Worm (Caenorhabditis elegans) whole organism, midembryonic: ENCODE data around the gene exc-5.

Experiments
- T22C8.4 ChIP-seq: fragments of 200-800 bp; sonication (Bioruptor generic); IDR thresholded peaks from 2 replicates; pipeline ENCODE4 v1.3.6; 2022; ENCODE audit warnings: missing genetic modification characterization, missing compliant biosample characterization
- cog-1 ChIP-seq: sonication (generic microtip); optimal IDR thresholded peaks from 2 replicates; lab custom pipeline; 2016; ENCODE audit warnings: missing genetic modification characterization, missing compliant biosample characterization
- flt-1 ChIP-seq: fragments of 200-800 bp; sonication (Bioruptor generic); IDR thresholded peaks from 2 replicates; pipeline ENCODE4 v1.3.6; 2022; ENCODE audit warnings: missing genetic modification characterization, missing compliant biosample characterization
- klf-2 ChIP-seq: fragments of 200-800 bp; sonication (Bioruptor generic); conservative IDR thresholded peaks from 2 replicates; pipeline ENCODE4 v1.3.6; 2022; ENCODE audit warnings: missing genetic modification reagents, missing genetic modification characterization, missing compliant biosample characterization
- med-1 ChIP-seq: sonication (generic microtip); optimal IDR thresholded peaks from 2 replicates; lab custom pipeline; 2017; ENCODE audit warnings: missing genetic modification characterization, mild to moderate bottlenecking, missing compliant biosample characterization, antibody characterized with exemption, missing genetic modification reagents; ENCODE audit not compliant: insufficient read depth
- ref-1 ChIP-seq: fragments of 200-800 bp; sonication (Bioruptor generic); conservative IDR thresholded peaks from 2 replicates; pipeline ENCODE4 v1.3.6; 2022; ENCODE audit warnings: missing genetic modification reagents, missing genetic modification characterization, missing compliant biosample characterization
- tab-1 ChIP-seq: fragments of 200-800 bp; sonication (Bioruptor generic); IDR thresholded peaks from 2 replicates; pipeline ENCODE4 v1.3.6; 2022; ENCODE audit warnings: missing genetic modification characterization, missing compliant biosample characterization
- ztf-23 ChIP-seq: fragments of 200-800 bp; sonication (Bioruptor generic); IDR thresholded peaks from 2 replicates; pipeline ENCODE4 v1.3.6; 2022; ENCODE audit warnings: missing genetic modification reagents, missing genetic modification characterization, missing compliant biosample characterization
- ztf-29 ChIP-seq: fragments of 200-800 bp; sonication (Bioruptor generic); IDR thresholded peaks from 2 replicates; pipeline ENCODE4 v1.3.6; 2022; ENCODE audit warnings: missing genetic modification reagents, missing genetic modification characterization, missing compliant biosample characterization

Gene exc-5

ce11 chrIV:8764567-8764966 lies 48.9 kb downstream of the exc-5 start, which contains the start of gene cdc-50.B:
Gene cdc-50.B, plus strand, starts transcription at chrIV:8764867.
- TF ChIP-seq ztf-23 (GFP tag; lab: Robert Waterston, UW) (no peak), ref-1 (GFP tag; lab: Robert Waterston, UW) (no peak), cog-1 (no peak), med-1 (GFP tag; lab: Kevin White, UChicago) (no peak), T22C8.4 (GFP tag; lab: Robert Waterston, UW) (no peak), ztf-29 (GFP tag; lab: Robert Waterston, UW) (no peak), tab-1 (no peak), flt-1 (GFP tag; lab: Robert Waterston, UW) (no peak), klf-2 (no peak)

DNA sequence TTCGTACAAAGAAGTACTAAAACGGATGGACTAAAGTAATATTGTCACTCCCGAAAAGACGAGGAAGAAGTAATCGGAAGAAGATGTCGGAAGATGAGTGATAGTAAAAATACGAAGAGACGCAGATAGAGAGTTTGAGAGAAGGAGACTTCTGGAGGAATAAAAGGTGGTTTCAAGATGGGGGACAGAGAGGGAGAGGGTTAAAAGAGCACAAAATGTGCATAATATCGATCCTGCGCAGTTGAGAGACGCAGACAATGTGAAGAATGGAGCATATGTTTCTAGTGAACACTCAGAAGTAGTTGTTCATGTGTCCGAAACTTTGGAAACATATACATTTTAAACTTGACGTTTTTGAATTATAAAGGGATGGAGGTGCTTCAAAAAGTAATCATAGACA lies 51.0 kb downstream of the exc-5 start:
- TF ChIP-seq cog-1: peak; percentile 47
- TF ChIP-seq T22C8.4 (GFP tag; lab: Robert Waterston, UW): peak; percentile 74
- TF ChIP-seq med-1 (GFP tag; lab: Kevin White, UChicago): no peak
- no peak for TF ChIP-seq flt-1 (GFP tag; lab: Robert Waterston, UW)

ce11 chrIV:8761896-8762295 lies 51.6 kb downstream of the exc-5 start, which contains the start of the genes F20C5.11 and klp-11:
Gene F20C5.11, minus strand, starts transcription at chrIV:8761996.
Gene klp-11, minus strand, starts transcription at chrIV:8762066.
- TF ChIP-seq ref-1 (GFP tag; lab: Robert Waterston, UW): no peak
- TF ChIP-seq tab-1: no peak
- no peak for TF ChIP-seq flt-1 (GFP tag; lab: Robert Waterston, UW)
- TF ChIP-seq med-1 (GFP tag; lab: Kevin White, UChicago): no peak
- TF ChIP-seq ztf-29 (GFP tag; lab: Robert Waterston, UW): no peak
- no peak for TF ChIP-seq klf-2
- no peak for TF ChIP-seq T22C8.4 (GFP tag; lab: Robert Waterston, UW)
- TF ChIP-seq cog-1: no peak
- no peak for TF ChIP-seq ztf-23 (GFP tag; lab: Robert Waterston, UW)

ce11 chrIV:8758620-8759019 lies 54.9 kb downstream of the exc-5 start:
- TF ChIP-seq ztf-29 (GFP tag; lab: Robert Waterston, UW) (no peak), ref-1 (GFP tag; lab: Robert Waterston, UW) (no peak), flt-1 (GFP tag; lab: Robert Waterston, UW) (no peak), cog-1 (no peak), med-1 (GFP tag; lab: Kevin White, UChicago) (no peak), ztf-23 (GFP tag; lab: Robert Waterston, UW) (no peak)

- TF ChIP-seq ztf-29 (GFP tag; lab: Robert Waterston, UW): no peak
- no peak for TF ChIP-seq ztf-23 (GFP tag; lab: Robert Waterston, UW)
- TF ChIP-seq klf-2: no peak
- no peak for TF ChIP-seq med-1 (GFP tag; lab: Kevin White, UChicago)
- no peak for TF ChIP-seq ref-1 (GFP tag; lab: Robert Waterston, UW)
- TF ChIP-seq tab-1: no peak
- TF ChIP-seq cog-1: no peak
- TF ChIP-seq T22C8.4 (GFP tag; lab: Robert Waterston, UW): no peak
- no peak for TF ChIP-seq flt-1 (GFP tag; lab: Robert Waterston, UW)
Observed at ce11 chrIV:8757729-8758128, 55.7 kb downstream of the exc-5 start.

- TF ChIP-seq flt-1 (GFP tag; lab: Robert Waterston, UW) (no peak), med-1 (GFP tag; lab: Kevin White, UChicago) (no peak), klf-2 (no peak), T22C8.4 (GFP tag; lab: Robert Waterston, UW) (no peak), ref-1 (GFP tag; lab: Robert Waterston, UW) (no peak), cog-1 (no peak), ztf-29 (GFP tag; lab: Robert Waterston, UW) (no peak), tab-1 (no peak), ztf-23 (GFP tag; lab: Robert Waterston, UW) (no peak)
Observed at ce11 chrIV:8754727-8755126, 58.7 kb downstream of the exc-5 start, which contains the start of gene elli-1. Gene elli-1, minus strand, starts transcription at chrIV:8754827.

DNA sequence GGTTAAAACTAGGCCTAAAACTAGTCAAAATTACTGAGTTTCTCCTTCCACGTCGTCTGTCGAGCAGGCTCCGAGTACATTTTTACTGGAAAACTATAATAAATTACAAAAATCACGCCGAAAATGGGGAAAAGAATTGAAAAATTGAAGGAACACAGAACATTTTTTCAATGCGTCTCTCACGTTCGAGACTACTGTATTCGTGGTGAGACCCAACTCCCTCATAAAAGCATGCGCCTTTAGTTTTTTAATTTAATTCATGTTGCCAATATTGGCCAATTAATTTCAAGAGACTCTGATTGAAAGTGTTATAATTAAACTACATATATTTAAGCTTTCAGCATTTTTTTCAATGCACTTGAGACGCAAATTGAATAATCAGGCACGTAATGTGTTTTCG lies 59.3 kb downstream of the exc-5 start:
- TF ChIP-seq flt-1 (GFP tag; lab: Robert Waterston, UW): no peak
- no peak for TF ChIP-seq T22C8.4 (GFP tag; lab: Robert Waterston, UW)
- no peak for TF ChIP-seq ztf-23 (GFP tag; lab: Robert Waterston, UW)

DNA sequence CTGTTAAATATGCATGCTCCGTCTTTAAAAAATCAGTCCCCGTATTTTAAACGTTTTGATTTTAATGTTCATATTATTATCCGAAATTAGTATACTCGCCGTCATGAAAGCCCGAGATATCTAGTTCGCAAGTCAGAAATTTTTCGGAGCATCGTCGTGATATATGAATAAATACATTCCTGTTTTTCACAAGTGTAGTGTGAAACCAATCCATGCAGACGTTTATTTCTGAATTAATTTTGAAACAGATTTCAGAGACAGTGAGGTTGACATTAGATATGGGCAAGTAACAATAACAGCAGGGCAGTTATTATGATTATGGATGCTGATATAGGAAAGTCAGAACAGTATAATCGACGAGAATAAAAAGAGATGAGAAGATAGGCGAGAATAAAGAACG lies 61.0 kb downstream of the exc-5 start:
- TF ChIP-seq ztf-29 (GFP tag; lab: Robert Waterston, UW) (no peak), tab-1 (no peak), klf-2 (no peak), ztf-23 (GFP tag; lab: Robert Waterston, UW) (no peak), T22C8.4 (GFP tag; lab: Robert Waterston, UW) (no peak), med-1 (GFP tag; lab: Kevin White, UChicago) (no peak), flt-1 (GFP tag; lab: Robert Waterston, UW) (no peak)
